Fruit fly (Drosophila melanogaster) whole organism, embryonic: ENCODE data around the gene CG8677.

Source experiments
- Atf6 ChIP-seq: fragments of 200-800 bp; sonication (Bioruptor generic); IDR thresholded peaks from 2 replicates; pipeline ENCODE4 v1.3.6; 2022; ENCODE audit warnings: missing biosample characterization, missing genetic modification characterization
- B-H2 ChIP-seq: fragments of 200-800 bp; sonication (Bioruptor generic); optimal IDR thresholded peaks from 2 replicates; lab custom pipeline; 2018; ENCODE audit warnings: missing biosample characterization, mild to moderate bottlenecking, missing genetic modification characterization
- BEAF-32 ChIP-seq: fragments of 200-800 bp; sonication (Bioruptor generic); optimal IDR thresholded peaks from 3 replicates; lab custom pipeline; 2017; ENCODE audit warnings: missing biosample characterization, missing genetic modification characterization, mild to moderate bottlenecking, moderate library complexity, missing genetic modification reagents
- CG10209 ChIP-seq: fragments of 200-800 bp; sonication (Bioruptor generic); optimal IDR thresholded peaks from 3 replicates; lab custom pipeline; 2017; ENCODE audit warnings: missing biosample characterization, mild to moderate bottlenecking, missing genetic modification characterization, missing genetic modification reagents
- CG10321 ChIP-seq: fragments of 200-800 bp; sonication (Bioruptor generic); IDR thresholded peaks from 2 replicates; pipeline ENCODE4 v1.3.6; 2022; ENCODE audit warnings: missing biosample characterization, missing genetic modification characterization
- CG10959 ChIP-seq: fragments of 200-800 bp; sonication (Bioruptor generic); IDR thresholded peaks from 2 replicates; pipeline ENCODE4 v1.3.6; 2022; ENCODE audit warnings: missing biosample characterization, missing genetic modification characterization
- CG12155 ChIP-seq: fragments of 200-800 bp; sonication (Bioruptor generic); optimal IDR thresholded peaks from 3 replicates; lab custom pipeline; 2016; ENCODE audit warnings: missing biosample characterization, missing genetic modification characterization
- CG12219 ChIP-seq: fragments of 200-800 bp; sonication (Bioruptor generic); optimal IDR thresholded peaks from 3 replicates; lab custom pipeline; 2018; ENCODE audit warnings: missing biosample characterization, mild to moderate bottlenecking, missing genetic modification characterization
- CG13624 ChIP-seq: fragments of 200-800 bp; sonication (Bioruptor generic); optimal IDR thresholded peaks from 2 replicates; lab custom pipeline; 2016; ENCODE audit warnings: missing biosample characterization, missing genetic modification characterization
- CG17568 ChIP-seq: fragments of 200-800 bp; sonication (Bioruptor generic); optimal IDR thresholded peaks from 2 replicates; lab custom pipeline; 2018; ENCODE audit warnings: missing biosample characterization, mild to moderate bottlenecking, missing genetic modification characterization, moderate library complexity
- CG1832 ChIP-seq: fragments of 200-800 bp; sonication (Bioruptor generic); optimal IDR thresholded peaks from 2 replicates; lab custom pipeline; 2017; ENCODE audit warnings: missing biosample characterization, mild to moderate bottlenecking, missing genetic modification characterization, inconsistent platforms
- CG2116 ChIP-seq: fragments of 200-800 bp; sonication (Bioruptor generic); optimal IDR thresholded peaks from 3 replicates; lab custom pipeline; 2018; ENCODE audit warnings: missing biosample characterization, mild to moderate bottlenecking, missing genetic modification characterization
- CG33213 ChIP-seq: fragments of 200-800 bp; sonication (Bioruptor generic); optimal IDR thresholded peaks from 3 replicates; lab custom pipeline; 2016; ENCODE audit warnings: missing biosample characterization, missing genetic modification characterization
- CG7963 ChIP-seq: fragments of 200-800 bp; sonication (Bioruptor generic); IDR thresholded peaks from 3 replicates; pipeline ENCODE4 v1.3.6; 2022; ENCODE audit warnings: missing biosample characterization, missing genetic modification characterization; ENCODE audit not compliant: partially characterized antibody
- CoRest ChIP-seq: fragments of 200-800 bp; sonication (Bioruptor generic); optimal IDR thresholded peaks from 3 replicates; lab custom pipeline; 2018; ENCODE audit warnings: missing biosample characterization, mild to moderate bottlenecking, missing genetic modification characterization, moderate library complexity
- Dll ChIP-seq: fragments of 200-800 bp; sonication (Bioruptor generic); IDR thresholded peaks from 4 replicates; pipeline ENCODE4 v1.3.6; 2022; ENCODE audit warnings: missing biosample characterization, missing genetic modification characterization; ENCODE audit not compliant: partially characterized antibody
- Dp ChIP-seq: fragments of 200-800 bp; sonication (Bioruptor generic); optimal IDR thresholded peaks from 2 replicates; lab custom pipeline; 2018; ENCODE audit warnings: missing biosample characterization, mild to moderate bottlenecking, missing genetic modification characterization, moderate library complexity
- ERR ChIP-seq: fragments of 200-800 bp; sonication (Bioruptor generic); optimal IDR thresholded peaks from 2 replicates; lab custom pipeline; 2016; ENCODE audit warnings: missing biosample characterization, missing genetic modification characterization
- GATAe ChIP-seq: fragments of 200-800 bp; sonication (Bioruptor generic); conservative IDR thresholded peaks from 2 replicates; pipeline ENCODE4 v1.3.6; 2022; ENCODE audit warnings: missing biosample characterization, missing genetic modification characterization
- Med ChIP-seq: fragments of 200-800 bp; sonication (Bioruptor generic); peaks from one replicate; lab custom pipeline; 2016; ENCODE audit warnings: missing biosample characterization, missing genetic modification characterization, mild to moderate bottlenecking, inconsistent platforms, moderate library complexity
- Myb ChIP-seq: fragments of 200-800 bp; sonication (Bioruptor generic); optimal IDR thresholded peaks from 2 replicates; lab custom pipeline; 2016; ENCODE audit warnings: missing biosample characterization, missing genetic modification characterization
- NK7.1 ChIP-seq: fragments of 200-800 bp; sonication (Bioruptor generic); optimal IDR thresholded peaks from 3 replicates; lab custom pipeline; 2016; ENCODE audit warnings: missing biosample characterization, missing genetic modification characterization
- abd-A ChIP-seq: fragments of 200-800 bp; sonication (Bioruptor generic); optimal IDR thresholded peaks from 3 replicates; lab custom pipeline; 2019; ENCODE audit warnings: missing biosample characterization, mild to moderate bottlenecking, missing genetic modification characterization, moderate library complexity
- al ChIP-seq: fragments of 200-800 bp; sonication (Bioruptor generic); IDR thresholded peaks from 2 replicates; pipeline ENCODE4 v1.3.6; 2022; ENCODE audit warnings: missing biosample characterization, missing genetic modification characterization
- az2 ChIP-seq: fragments of 200-800 bp; sonication (Bioruptor generic); optimal IDR thresholded peaks from 3 replicates; lab custom pipeline; 2016; ENCODE audit warnings: missing biosample characterization, missing genetic modification characterization
- bigmax ChIP-seq: fragments of 200-800 bp; sonication (Bioruptor generic); optimal IDR thresholded peaks from 2 replicates; lab custom pipeline; 2018; ENCODE audit warnings: missing biosample characterization, mild to moderate bottlenecking, missing genetic modification characterization
- chinmo ChIP-seq: fragments of 200-800 bp; sonication (Bioruptor generic); IDR thresholded peaks from 4 replicates; pipeline ENCODE4 v1.3.6; 2022; ENCODE audit warnings: missing biosample characterization, missing genetic modification characterization; ENCODE audit not compliant: partially characterized antibody
- dan ChIP-seq: fragments of 200-800 bp; sonication (Bioruptor generic); IDR thresholded peaks from 2 replicates; pipeline ENCODE4 v1.3.6; 2022; ENCODE audit warnings: missing biosample characterization, missing genetic modification characterization
- fd3F ChIP-seq: fragments of 200-800 bp; sonication (Bioruptor generic); optimal IDR thresholded peaks from 2 replicates; lab custom pipeline; 2018; ENCODE audit warnings: missing biosample characterization, mild to moderate bottlenecking, missing genetic modification characterization, moderate library complexity
- gfzf ChIP-seq: fragments of 200-800 bp; sonication (Bioruptor generic); optimal IDR thresholded peaks from 2 replicates; lab custom pipeline; 2016; ENCODE audit warnings: missing biosample characterization, mild to moderate bottlenecking, missing genetic modification characterization, moderate library complexity
- her ChIP-seq: fragments of 200-800 bp; sonication (Bioruptor generic); optimal IDR thresholded peaks from 2 replicates; lab custom pipeline; 2016; ENCODE audit warnings: missing biosample characterization, missing genetic modification characterization
- jumu ChIP-seq: fragments of 200-800 bp; sonication (Bioruptor generic); optimal IDR thresholded peaks from 3 replicates; lab custom pipeline; 2016; ENCODE audit warnings: missing biosample characterization, missing genetic modification characterization
- lab ChIP-seq: fragments of 200-800 bp; sonication (Bioruptor generic); optimal IDR thresholded peaks from 3 replicates; lab custom pipeline; 2017; ENCODE audit warnings: missing biosample characterization, missing genetic modification characterization, mild to moderate bottlenecking, moderate library complexity, missing genetic modification reagents
- luna ChIP-seq: fragments of 200-800 bp; sonication (Bioruptor generic); optimal IDR thresholded peaks from 2 replicates; lab custom pipeline; 2016; ENCODE audit warnings: missing biosample characterization, missing genetic modification characterization
- nmo ChIP-seq: fragments of 200-800 bp; sonication (Bioruptor generic); optimal IDR thresholded peaks from 2 replicates; lab custom pipeline; 2018; ENCODE audit warnings: missing biosample characterization, mild to moderate bottlenecking, missing genetic modification characterization, moderate library complexity
- nom ChIP-seq: fragments of 200-800 bp; sonication (Bioruptor generic); optimal IDR thresholded peaks from 2 replicates; lab custom pipeline; 2017; ENCODE audit warnings: missing biosample characterization, missing genetic modification characterization, mild to moderate bottlenecking, moderate library complexity, missing genetic modification reagents
- org-1 ChIP-seq: fragments of 200-800 bp; sonication (Bioruptor generic); optimal IDR thresholded peaks from 2 replicates; lab custom pipeline; 2017; ENCODE audit warnings: missing biosample characterization, missing genetic modification characterization
- otp ChIP-seq: fragments of 200-800 bp; sonication (Bioruptor generic); IDR thresholded peaks from 3 replicates; pipeline ENCODE4, ENCODE4 v1.3.6; 2022; ENCODE audit warnings: missing biosample characterization, missing genetic modification characterization
- pzg ChIP-seq: fragments of 200-800 bp; sonication (Bioruptor generic); optimal IDR thresholded peaks from 3 replicates; lab custom pipeline; 2018; ENCODE audit warnings: missing biosample characterization, mild to moderate bottlenecking, missing genetic modification characterization, moderate library complexity
- schlank ChIP-seq: fragments of 200-800 bp; sonication (Bioruptor generic); optimal IDR thresholded peaks from 2 replicates; lab custom pipeline; 2018; ENCODE audit warnings: missing biosample characterization, mild to moderate bottlenecking, missing genetic modification characterization
- scrt ChIP-seq: fragments of 200-800 bp; sonication (Bioruptor generic); optimal IDR thresholded peaks from 2 replicates; lab custom pipeline; 2018; ENCODE audit warnings: missing biosample characterization, mild to moderate bottlenecking, missing genetic modification characterization, moderate library complexity
- sens ChIP-seq: fragments of 200-800 bp; sonication (Bioruptor generic); peaks from one replicate; lab custom pipeline; 2016; ENCODE audit warnings: missing biosample characterization, missing genetic modification characterization
- sqz ChIP-seq: fragments of 200-800 bp; sonication (Bioruptor generic); optimal IDR thresholded peaks from 3 replicates; lab custom pipeline; 2018; ENCODE audit warnings: missing biosample characterization, mild to moderate bottlenecking, missing genetic modification characterization
- sug ChIP-seq: fragments of 200-800 bp; optimal IDR thresholded peaks from 2 replicates; lab custom pipeline; 2019; ENCODE audit warnings: missing biosample characterization, mild to moderate bottlenecking, missing genetic modification characterization, moderate library complexity
- unc-4 ChIP-seq: fragments of 200-800 bp; sonication (Bioruptor generic); IDR thresholded peaks from 2 replicates; pipeline ENCODE4 v1.3.6; 2022; ENCODE audit warnings: missing biosample characterization, missing genetic modification characterization; ENCODE audit not compliant: partially characterized antibody
- usp ChIP-seq: fragments of >200 bp; optimal IDR thresholded peaks from 2 replicates; lab custom pipeline; 2017; ENCODE audit warnings: missing biosample characterization, missing genetic modification characterization
- zen ChIP-seq: fragments of 200-800 bp; sonication (Bioruptor generic); optimal IDR thresholded peaks from 3 replicates; lab custom pipeline; 2018; ENCODE audit warnings: missing biosample characterization, mild to moderate bottlenecking, missing genetic modification characterization, moderate library complexity
- zen2 ChIP-seq: fragments of 200-800 bp; sonication (Bioruptor generic); IDR thresholded peaks from 3 replicates; pipeline ENCODE4 v1.3.6; 2022; ENCODE audit warnings: missing biosample characterization, missing genetic modification characterization; ENCODE audit not compliant: partially characterized antibody

CG8677 gene

DNA sequence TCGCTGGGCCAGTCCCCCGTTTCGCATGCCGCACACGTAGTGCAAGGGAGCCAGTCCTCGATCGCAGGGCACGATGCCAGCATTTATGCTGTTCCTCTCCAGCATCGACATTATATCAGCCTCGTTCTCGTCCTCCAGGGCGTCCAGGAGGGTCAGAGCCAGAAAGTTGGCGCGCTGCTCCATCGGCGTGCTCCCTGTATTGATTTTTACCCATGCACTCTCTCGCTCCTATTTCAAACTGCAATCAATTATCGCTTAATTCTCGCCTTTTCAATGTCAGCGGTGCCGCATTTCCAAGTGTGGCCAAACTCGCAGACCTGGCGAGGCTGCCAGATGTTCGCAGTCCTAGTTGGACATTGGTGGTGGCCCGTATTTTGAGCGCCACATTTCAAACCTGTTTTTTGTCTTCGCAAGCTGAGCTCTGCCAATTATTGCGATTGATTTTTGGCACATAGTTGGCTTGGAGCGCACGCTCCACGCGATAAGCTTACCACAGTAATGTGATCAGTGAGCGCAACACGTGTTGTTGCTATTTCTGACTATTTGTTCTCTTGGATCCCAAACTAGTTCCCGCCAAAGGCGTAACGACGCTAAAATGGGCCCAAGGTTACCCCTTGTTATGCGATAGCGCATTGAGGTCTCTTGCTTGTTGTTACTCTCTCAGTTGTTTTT, 2.7 kb upstream of the CG8677 start, which contains the start of gene CG8679:
Gene CG8679, minus strand, starts transcription at position 305 of the 672 bp plus-strand sequence.
- TF ChIP-seq schlank (tag; lab: Kevin White, UChicago), result peak; percentile 35
- peak; percentile 78 for TF ChIP-seq sug (tag; lab: Kevin White, UChicago)
- no peak for TF ChIP-seq CG17568 (GFP tag; lab: Kevin White, UChicago)
- TF ChIP-seq Myb (GFP tag; lab: Kevin White, UChicago), result peak; percentile 57
- no peak for TF ChIP-seq CG1832 (GFP tag; lab: Kevin White, UChicago)
- peak; percentile 42 for TF ChIP-seq Med
- no peak for TF ChIP-seq luna (GFP tag; lab: Kevin White, UChicago)
- TF ChIP-seq sqz (GFP tag; lab: Kevin White, UChicago), result no peak
- TF ChIP-seq CG10321 (GFP tag; lab: Robert Waterston, UW), result no peak
- TF ChIP-seq fd3F (GFP tag; lab: Kevin White, UChicago), result no peak
- peak; percentile 40 for TF ChIP-seq org-1
- TF ChIP-seq Dp, result peak; percentile 95
- TF ChIP-seq otp, result peak; percentile 54; the same call in 1 of the 3 replicates
- peak; percentile 10 for TF ChIP-seq zen (tag; lab: Kevin White, UChicago)
- TF ChIP-seq Atf6 (GFP tag; lab: Robert Waterston, UW), result peak; percentile 10; the same call in 1 of the 2 replicates
- no peak for TF ChIP-seq CG10959
- TF ChIP-seq CG10209 (GFP tag; lab: Kevin White, UChicago), result no peak
- TF ChIP-seq CG33213 (GFP tag; lab: Kevin White, UChicago), result no peak
- peak; percentile 27 for TF ChIP-seq lab (GFP tag; lab: Kevin White, UChicago)
- TF ChIP-seq al (GFP tag; lab: Robert Waterston, UW), result no peak
- no peak for TF ChIP-seq abd-A
- TF ChIP-seq unc-4 (GFP tag; lab: Robert Waterston, UW), result peak; percentile 49
- no peak for TF ChIP-seq dan (GFP tag; lab: Robert Waterston, UW)
- no peak for TF ChIP-seq NK7.1 (GFP tag; lab: Kevin White, UChicago)
- peak; percentile 8 for TF ChIP-seq ERR
- peak; percentile 31 for TF ChIP-seq B-H2 (GFP tag; lab: Kevin White, UChicago)
- peak; percentile 1 for TF ChIP-seq CG13624
- TF ChIP-seq zen2, result no peak
- peak; percentile 17 for TF ChIP-seq nmo
- peak; percentile 4 for TF ChIP-seq CG12155 (GFP tag; lab: Kevin White, UChicago)
- TF ChIP-seq chinmo (GFP tag; lab: Robert Waterston, UW), result peak; percentile 98
- TF ChIP-seq sens, result peak; percentile 78
- peak; percentile 42 for TF ChIP-seq bigmax (GFP tag; lab: Kevin White, UChicago)
- peak; percentile 90 for TF ChIP-seq pzg (GFP tag; lab: Kevin White, UChicago)
- peak; percentile 53 for TF ChIP-seq CG2116
- TF ChIP-seq GATAe, result no peak
- TF ChIP-seq scrt (GFP tag; lab: Kevin White, UChicago), result no peak
- TF ChIP-seq usp (GFP tag; lab: Kevin White, UChicago), result no peak
- TF ChIP-seq CG7963, result peak; percentile 6; the same call in 1 of the 3 replicates
- peak; percentile 20 for TF ChIP-seq nom
- TF ChIP-seq CoRest (tag; lab: Kevin White, UChicago), result peak; percentile 38
- TF ChIP-seq jumu (GFP tag; lab: Kevin White, UChicago), result peak; percentile 18
- TF ChIP-seq her (GFP tag; lab: Kevin White, UChicago), result peak; percentile 14
- peak; percentile 80 for TF ChIP-seq gfzf
- TF ChIP-seq az2, result no peak
- peak; percentile 48; the same call in 1 of the 4 replicates for TF ChIP-seq Dll (GFP tag; lab: Robert Waterston, UW)
- peak; percentile 63 for TF ChIP-seq BEAF-32 (GFP tag; lab: Kevin White, UChicago)
- TF ChIP-seq CG12219 (GFP tag; lab: Kevin White, UChicago), result peak; percentile 32
